Worm (Caenorhabditis elegans) whole organism, early embryonic: ENCODE results near the gene clec-207.

Experiments
- B0310.2 ChIP-seq: sonication (generic microtip); optimal IDR thresholded peaks from 2 replicates; lab custom pipeline; 2016; ENCODE audit warnings: mild to moderate bottlenecking, missing genetic modification characterization, missing compliant biosample characterization
- F13C5.2 ChIP-seq: sonication (generic microtip); optimal IDR thresholded peaks from 2 replicates; lab custom pipeline; 2017; ENCODE audit warnings: mild to moderate bottlenecking, missing genetic modification characterization, inconsistent platforms, missing compliant biosample characterization
- aly-1 ChIP-seq: sonication (generic microtip); optimal IDR thresholded peaks from 2 replicates; lab custom pipeline; 2016; ENCODE audit warnings: missing genetic modification characterization, missing compliant biosample characterization
- ama-1 ChIP-seq: fragments of 150-350 bp; optimal IDR thresholded peaks from 2 replicates; lab custom pipeline; 2014
- ceh-36 ChIP-seq: sonication (generic microtip); optimal IDR thresholded peaks from 2 replicates; lab custom pipeline; 2016; ENCODE audit warnings: missing genetic modification characterization, inconsistent platforms, missing compliant biosample characterization
- ets-7 ChIP-seq: sonication (generic microtip); optimal IDR thresholded peaks from 2 replicates; lab custom pipeline; 2016; ENCODE audit warnings: missing genotype, missing genetic modification characterization, missing compliant biosample characterization
- flt-1 ChIP-seq: fragments of 200-800 bp; sonication (Bioruptor generic); IDR thresholded peaks from 2 replicates; pipeline ENCODE4 v1.3.6; 2022; ENCODE audit warnings: missing genetic modification characterization, missing compliant biosample characterization
- hmbx-1 ChIP-seq: sonication (generic microtip); optimal IDR thresholded peaks from 2 replicates; lab custom pipeline; 2016; ENCODE audit warnings: mild to moderate bottlenecking, missing genetic modification characterization, missing compliant biosample characterization
- hmg-4 ChIP-seq: fragments of 200-800 bp; sonication (Bioruptor generic); optimal IDR thresholded peaks from 2 replicates; lab custom pipeline; 2018; ENCODE audit warnings: mild to moderate bottlenecking, missing genetic modification characterization, missing compliant biosample characterization
- hnd-1 ChIP-seq: sonication (generic microtip); optimal IDR thresholded peaks from 2 replicates; lab custom pipeline; 2016; ENCODE audit warnings: missing genetic modification characterization, missing compliant biosample characterization
- pes-1 ChIP-seq: fragments of 200-800 bp; sonication (Bioruptor generic); IDR thresholded peaks from 2 replicates; pipeline ENCODE4 v1.3.6; 2022; ENCODE audit warnings: missing genetic modification reagents, missing genetic modification characterization, missing compliant biosample characterization
- scrt-1 ChIP-seq: fragments of 200-800 bp; sonication (Bioruptor generic); IDR thresholded peaks from 2 replicates; pipeline ENCODE4 v1.3.6; 2022; ENCODE audit warnings: missing genetic modification characterization, missing compliant biosample characterization
- sea-1 ChIP-seq: fragments of 200-800 bp; sonication (Bioruptor generic); conservative IDR thresholded peaks from 2 replicates; pipeline ENCODE4 v1.3.6; 2022; ENCODE audit warnings: missing genetic modification characterization, missing compliant biosample characterization

- no peak for TF ChIP-seq flt-1 (GFP tag; lab: Robert Waterston, UW)
- TF ChIP-seq pes-1: no peak
- TF ChIP-seq ceh-36: no peak
- TF ChIP-seq ama-1: no peak
- no peak for TF ChIP-seq B0310.2
- no peak for TF ChIP-seq F13C5.2 (tag; lab: Kevin White, UChicago)
- no peak for TF ChIP-seq hmg-4 (GFP tag; lab: Kevin White, UChicago)
- no peak for TF ChIP-seq scrt-1 (GFP tag; lab: Robert Waterston, UW)
- TF ChIP-seq ets-7 (tag; lab: Kevin White, UChicago): no peak
- TF ChIP-seq sea-1: no peak
- no peak for TF ChIP-seq hnd-1 (tag; lab: Kevin White, UChicago)
- no peak for TF ChIP-seq aly-1 (tag; lab: Kevin White, UChicago)
- no peak for TF ChIP-seq hmbx-1 (tag; lab: Kevin White, UChicago)
These were observed 12.0 kb upstream of the clec-207 start for ce11 chrV:2083869-2084268.
